Fruit fly (Drosophila melanogaster) whole organism, wandering third instar larva: ENCODE data around the gene PolA1.

Experiments used
- CG32264 ChIP-seq: fragments of 200-800 bp; sonication (Bioruptor generic); optimal IDR thresholded peaks from 2 replicates; lab custom pipeline; 2016; ENCODE audit warnings: missing biosample characterization, missing genetic modification characterization
- Dfd ChIP-seq: fragments of >200 bp; optimal IDR thresholded peaks from 2 replicates; lab custom pipeline; 2017; ENCODE audit warnings: missing biosample characterization, missing genetic modification characterization
- Hr83 ChIP-seq: fragments of 200-300 bp; sonication (Bioruptor generic); optimal IDR thresholded peaks from 2 replicates; lab custom pipeline; 2016; ENCODE audit warnings: missing biosample characterization, mild to moderate bottlenecking, missing genetic modification characterization, moderate library complexity; ENCODE audit not compliant: poor library complexity, severe bottlenecking
- Myc ChIP-seq: fragments of >200 bp; optimal IDR thresholded peaks from 2 replicates; lab custom pipeline; 2017
- N ChIP-seq: fragments of >200 bp; optimal IDR thresholded peaks from 2 replicates; lab custom pipeline; 2018; ENCODE audit warnings: missing biosample characterization, missing external identifiers, missing genetic modification characterization
- br ChIP-seq: fragments of 200-800 bp; sonication (Bioruptor generic); optimal IDR thresholded peaks from 2 replicates; lab custom pipeline; 2016; ENCODE audit warnings: missing biosample characterization, missing genetic modification characterization
- brk ChIP-seq: fragments of 200-800 bp; sonication (Bioruptor generic); optimal IDR thresholded peaks from 2 replicates; lab custom pipeline; 2016; ENCODE audit warnings: missing biosample characterization, mild to moderate bottlenecking, missing genetic modification characterization
- dl ChIP-seq, 2 experiments: fragments of 175-275, 200-275 bp in 1 of 2; fragments of 200-275 bp in 1 of 2; sonication (Bioruptor generic); optimal IDR thresholded peaks; lab custom pipeline; 2018; ENCODE audit warnings: mild to moderate bottlenecking in 2 of 2, missing biosample characterization in 2 of 2, missing genetic modification characterization in 2 of 2, moderate library complexity in 2 of 2; ENCODE audit not compliant: partially characterized antibody in 2 of 2, insufficient read depth in 1 of 2
- dmrt93B ChIP-seq: fragments of 200-800 bp; sonication (Bioruptor generic); optimal IDR thresholded peaks from 2 replicates; lab custom pipeline; 2018; ENCODE audit warnings: missing biosample characterization, mild to moderate bottlenecking, missing genetic modification characterization
- h ChIP-seq: fragments of 200-800 bp; sonication (Bioruptor generic); optimal IDR thresholded peaks from 3 replicates; lab custom pipeline; 2016; ENCODE audit warnings: missing biosample characterization, mild to moderate bottlenecking, missing genetic modification characterization
- pan ChIP-seq: fragments of >200 bp; optimal IDR thresholded peaks from 2 replicates; lab custom pipeline; 2017
- usp ChIP-seq: fragments of >200 bp; optimal IDR thresholded peaks from 2 replicates; lab custom pipeline; 2017; ENCODE audit warnings: missing biosample characterization, missing genetic modification characterization

DNA sequence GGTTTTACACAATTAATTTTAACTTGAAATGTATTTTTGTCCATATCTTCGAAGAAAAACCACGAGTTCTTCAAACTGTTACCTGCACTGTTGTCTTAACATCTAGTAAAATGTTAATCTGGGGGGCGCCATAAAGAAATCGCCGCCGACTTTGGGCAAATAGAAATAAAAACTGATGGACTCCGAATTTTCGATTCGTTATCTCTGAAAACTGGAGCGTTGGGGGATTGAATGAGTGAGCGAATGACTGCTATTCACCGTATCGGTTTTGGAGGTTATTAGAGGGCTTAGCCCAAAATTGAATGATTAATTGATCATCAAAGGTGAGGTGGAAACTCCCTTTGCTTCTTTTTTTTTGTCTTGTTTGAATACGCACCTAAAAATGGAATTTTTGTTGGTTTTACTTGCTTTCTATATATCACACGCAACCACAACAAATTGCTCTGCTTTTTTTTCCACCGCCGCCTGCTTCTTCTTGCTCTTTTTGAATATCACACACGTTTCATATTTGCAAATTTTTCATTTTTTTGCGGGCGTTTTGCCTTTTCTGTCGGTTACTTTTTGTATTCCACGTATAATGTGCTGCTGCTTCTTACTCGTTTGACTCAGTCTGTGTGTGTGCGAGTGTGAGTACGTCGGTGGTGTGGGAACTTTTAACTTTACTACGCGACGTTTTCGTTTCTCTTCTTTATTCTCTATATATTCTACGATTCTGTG lies 39.6 kb downstream of the PolA1 start:
- TF ChIP-seq dl (GFP tag; optimal IDR thresholded peaks at IDR 0.05; lab: Kevin White, UChicago; ENCODE audit: insufficient read depth in 1 of 2, partially characterized antibody in 2 of 2): no peak
- TF ChIP-seq br (GFP tag; lab: Kevin White, UChicago): no peak
- TF ChIP-seq pan: no peak
- TF ChIP-seq usp (GFP tag; lab: Kevin White, UChicago): no peak
- TF ChIP-seq dmrt93B (GFP tag; lab: Kevin White, UChicago): no peak
- TF ChIP-seq Dfd: no peak
- TF ChIP-seq CG32264 (GFP tag; lab: Kevin White, UChicago): no peak
- TF ChIP-seq brk (GFP tag; lab: Kevin White, UChicago): no peak
- no peak for TF ChIP-seq Hr83 (GFP tag; lab: Kevin White, UChicago)
- TF ChIP-seq N: no peak
- TF ChIP-seq h: no peak
- no peak for TF ChIP-seq Myc
